Worm (Caenorhabditis elegans) whole organism, L2 larva: ENCODE measurements around the gene K07H8.5.

Experiments used
- C34F6.9 ChIP-seq: fragments of 150-350 bp; optimal IDR thresholded peaks from 2 replicates; lab custom pipeline; 2014; ENCODE audit warnings: missing biosample characterization, missing genetic modification characterization
- F13H6.1 ChIP-seq: sonication (generic microtip); optimal IDR thresholded peaks from 2 replicates; lab custom pipeline; 2016; ENCODE audit warnings: missing genetic modification characterization, missing compliant biosample characterization
- R02D3.7 ChIP-seq: fragments of 150-350 bp; optimal IDR thresholded peaks from 2 replicates; lab custom pipeline; 2014; ENCODE audit warnings: missing biosample characterization, missing genetic modification characterization
- Y55F3AM.14 ChIP-seq: fragments of 200-800 bp; sonication (Bioruptor generic); optimal IDR thresholded peaks from 2 replicates; lab custom pipeline; 2018; ENCODE audit warnings: mild to moderate bottlenecking, missing genetic modification characterization, missing compliant biosample characterization
- ZK546.5 ChIP-seq: sonication (generic microtip); optimal IDR thresholded peaks from 2 replicates; lab custom pipeline; 2017; ENCODE audit warnings: missing biosample characterization, missing genetic modification characterization
- alr-1 ChIP-seq: fragments of 150-350 bp; optimal IDR thresholded peaks from 2 replicates; lab custom pipeline; 2014; ENCODE audit warnings: missing biosample characterization, missing genetic modification characterization
- aly-2 ChIP-seq: fragments of 150-350 bp; optimal IDR thresholded peaks from 2 replicates; lab custom pipeline; 2014; ENCODE audit warnings: missing biosample characterization, missing genetic modification characterization
- ama-1 ChIP-seq: fragments of 150-350 bp; optimal IDR thresholded peaks from 2 replicates; lab custom pipeline; 2018; ENCODE audit warnings: inconsistent platforms
- ceh-16 ChIP-seq: fragments of 150-350 bp; optimal IDR thresholded peaks from 2 replicates; lab custom pipeline; 2014; ENCODE audit warnings: missing biosample characterization, missing genetic modification characterization
- crh-2 ChIP-seq: sonication (generic microtip); optimal IDR thresholded peaks from 2 replicates; lab custom pipeline; 2017; ENCODE audit warnings: missing biosample characterization, missing genetic modification characterization
- dmd-4 ChIP-seq: sonication (generic microtip); optimal IDR thresholded peaks from 2 replicates; lab custom pipeline; 2017; ENCODE audit warnings: missing biosample characterization, missing genetic modification characterization
- egl-27 ChIP-seq: sonication (generic microtip); optimal IDR thresholded peaks from 3 replicates; lab custom pipeline; 2017; ENCODE audit warnings: missing biosample characterization, missing genetic modification reagents, missing genetic modification characterization
- elt-1 ChIP-seq: fragments of 150-350 bp; optimal IDR thresholded peaks from 2 replicates; lab custom pipeline; 2014; ENCODE audit warnings: missing biosample characterization, missing genetic modification characterization
- elt-3 ChIP-seq: sonication (generic microtip); optimal IDR thresholded peaks from 2 replicates; lab custom pipeline; 2017; ENCODE audit warnings: missing biosample characterization, missing genetic modification characterization
- fos-1 ChIP-seq: fragments of 150-350 bp; optimal IDR thresholded peaks from 2 replicates; lab custom pipeline; 2014; ENCODE audit warnings: missing biosample characterization, missing genetic modification characterization
- gmeb-1 ChIP-seq: fragments of 150-350 bp; optimal IDR thresholded peaks from 2 replicates; lab custom pipeline; 2014; ENCODE audit warnings: missing biosample characterization, missing genetic modification characterization
- lin-11 ChIP-seq: fragments of 150-350 bp; sonication (generic microtip); optimal IDR thresholded peaks from 2 replicates; lab custom pipeline; 2014; ENCODE audit warnings: missing biosample characterization, missing genetic modification characterization, inconsistent platforms, mixed read lengths
- lin-13 ChIP-seq: fragments of 150-350 bp; optimal IDR thresholded peaks from 2 replicates; lab custom pipeline; 2014; ENCODE audit warnings: missing biosample characterization, missing genetic modification reagents, missing genetic modification characterization
- lin-39 ChIP-seq: fragments of 150-350 bp; optimal IDR thresholded peaks from 2 replicates; lab custom pipeline; 2014; ENCODE audit warnings: missing biosample characterization, missing genetic modification reagents, missing genetic modification characterization
- lsy-2 ChIP-seq, 2 experiments: fragments of 150-350 bp in 1 of 2; sonication (generic microtip) in 1 of 2; optimal IDR thresholded peaks; 2 replicates each; lab custom pipeline; 2014 to 2017; ENCODE audit warnings: missing biosample characterization in 2 of 2, missing genetic modification characterization in 2 of 2
- mab-5 ChIP-seq: fragments of 150-350 bp; optimal IDR thresholded peaks from 2 replicates; lab custom pipeline; 2014; ENCODE audit warnings: missing biosample characterization, missing genetic modification characterization
- mdl-1 ChIP-seq, 2 experiments: fragments of 150-350 bp in 1 of 2; sonication (generic microtip) in 1 of 2; optimal IDR thresholded peaks; 2 replicates each; lab custom pipeline; 2017; ENCODE audit warnings: missing biosample characterization in 2 of 2, missing genetic modification characterization in 2 of 2
- nhr-10 ChIP-seq: sonication (generic microtip); optimal IDR thresholded peaks from 2 replicates; lab custom pipeline; 2017; ENCODE audit warnings: missing biosample characterization, missing genetic modification characterization
- nhr-11 ChIP-seq: fragments of 150-350 bp; optimal IDR thresholded peaks from 2 replicates; lab custom pipeline; 2014; ENCODE audit warnings: missing biosample characterization, missing genetic modification characterization
- nhr-12 ChIP-seq: fragments of 150-350 bp; optimal IDR thresholded peaks from 2 replicates; lab custom pipeline; 2014; ENCODE audit warnings: missing biosample characterization, missing genetic modification characterization
- nhr-129 ChIP-seq: fragments of 150-350 bp; optimal IDR thresholded peaks from 2 replicates; lab custom pipeline; 2014; ENCODE audit warnings: missing biosample characterization, missing genetic modification characterization
- nhr-21 ChIP-seq: fragments of 150-350 bp; optimal IDR thresholded peaks from 2 replicates; lab custom pipeline; 2014; ENCODE audit warnings: missing biosample characterization, missing genetic modification characterization
- nhr-23 ChIP-seq: fragments of 150-350 bp; optimal IDR thresholded peaks from 2 replicates; lab custom pipeline; 2014; ENCODE audit warnings: missing biosample characterization, missing genetic modification reagents, missing genetic modification characterization
- nhr-237 ChIP-seq: fragments of 150-350 bp; optimal IDR thresholded peaks from 2 replicates; lab custom pipeline; 2014; ENCODE audit warnings: missing biosample characterization, missing genetic modification characterization
- nhr-25 ChIP-seq: fragments of 150-350 bp; sonication (generic microtip); optimal IDR thresholded peaks from 3 replicates; lab custom pipeline; 2014; ENCODE audit warnings: missing biosample characterization, missing genetic modification characterization
- nhr-77 ChIP-seq: fragments of 150-350 bp; optimal IDR thresholded peaks from 2 replicates; lab custom pipeline; 2014; ENCODE audit warnings: missing biosample characterization, missing genetic modification characterization
- peb-1 ChIP-seq: fragments of 150-350 bp; optimal IDR thresholded peaks from 2 replicates; lab custom pipeline; 2014; ENCODE audit warnings: missing biosample characterization, missing genetic modification characterization
- sem-4 ChIP-seq: fragments of 150-350 bp; optimal IDR thresholded peaks from 2 replicates; lab custom pipeline; 2014; ENCODE audit warnings: missing biosample characterization, missing genetic modification reagents, missing genetic modification characterization
- skn-1 ChIP-seq: sonication (generic microtip); optimal IDR thresholded peaks from 2 replicates; lab custom pipeline; 2017; ENCODE audit warnings: missing biosample characterization, missing genetic modification characterization
- sma-3 ChIP-seq: sonication (generic microtip); optimal IDR thresholded peaks from 2 replicates; lab custom pipeline; 2016; ENCODE audit warnings: missing genetic modification reagents, missing genetic modification characterization, missing compliant biosample characterization
- sma-9 ChIP-seq, 2 experiments: fragments of 150-350 bp in 1 of 2; sonication (generic microtip) in 1 of 2; optimal IDR thresholded peaks; 2 replicates each; lab custom pipeline; 2014 to 2016; ENCODE audit warnings: missing genetic modification characterization in 2 of 2, mild to moderate bottlenecking in 1 of 2, missing biosample characterization in 1 of 2, missing compliant biosample characterization in 1 of 2, missing genetic modification reagents in 1 of 2, moderate library complexity in 1 of 2
- snpc-4 ChIP-seq: fragments of 150-350 bp; optimal IDR thresholded peaks from 2 replicates; lab custom pipeline; 2014; ENCODE audit warnings: missing biosample characterization, missing genetic modification characterization
- unc-55 ChIP-seq: fragments of 150-350 bp; sonication (generic microtip); optimal IDR thresholded peaks from 3 replicates; lab custom pipeline; 2014; ENCODE audit warnings: missing biosample characterization, missing genetic modification reagents, missing genetic modification characterization
- unc-62 ChIP-seq: fragments of 150-350 bp; optimal IDR thresholded peaks from 2 replicates; lab custom pipeline; 2014; ENCODE audit warnings: missing biosample characterization, missing genetic modification reagents, missing genetic modification characterization
- zag-1 ChIP-seq: fragments of 150-350 bp; optimal IDR thresholded peaks from 2 replicates; lab custom pipeline; 2014; ENCODE audit warnings: missing biosample characterization, missing genetic modification characterization
- ztf-1 ChIP-seq: fragments of 200-800 bp; sonication (Bioruptor generic); conservative IDR thresholded peaks from 2 replicates; pipeline ENCODE4 v1.3.6; 2022; ENCODE audit warnings: missing genetic modification characterization, missing compliant biosample characterization
- ztf-11 ChIP-seq: sonication (generic microtip); optimal IDR thresholded peaks from 2 replicates; lab custom pipeline; 2017; ENCODE audit warnings: missing biosample characterization, missing genetic modification characterization
- ztf-4 ChIP-seq: fragments of 150-350 bp; optimal IDR thresholded peaks from 2 replicates; lab custom pipeline; 2014; ENCODE audit warnings: missing biosample characterization, missing genetic modification characterization

The K07H8.5 gene

DNA sequence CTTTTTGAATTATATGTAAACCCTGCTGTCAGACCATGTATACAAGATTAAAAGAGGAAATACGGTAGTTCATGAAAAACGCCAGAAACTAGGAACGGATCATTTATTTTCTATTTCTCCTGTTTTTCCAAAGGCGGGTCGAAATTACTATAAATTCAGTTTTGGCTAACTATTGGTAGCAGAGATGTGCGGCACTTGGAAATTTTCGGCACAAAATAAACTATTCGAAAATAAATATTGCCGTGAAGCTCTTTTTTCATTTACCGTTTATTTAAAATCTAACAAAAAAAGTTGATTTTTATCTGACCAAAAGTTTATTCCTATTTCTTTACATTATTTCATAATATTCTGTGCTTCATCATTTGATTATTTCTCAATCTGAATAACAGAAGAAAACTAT, 24.0 kb upstream of the K07H8.5 start, which contains the start of gene T09A12.1:
T09A12.1 (plus strand) TSS at position 301 of the 400 bp plus-strand sequence.
- no peak for TF ChIP-seq nhr-237 (tag; lab: Kevin White, UChicago)
- TF ChIP-seq crh-2 (tag; lab: Kevin White, UChicago): no peak
- no peak for TF ChIP-seq elt-1 (tag; lab: Kevin White, UChicago)
- no peak for TF ChIP-seq nhr-11 (tag; lab: Kevin White, UChicago)
- TF ChIP-seq ztf-11: no peak
- TF ChIP-seq lin-39 (tag; lab: Kevin White, UChicago): no peak
- TF ChIP-seq peb-1 (tag; lab: Kevin White, UChicago): no peak
- no peak for TF ChIP-seq mab-5
- no peak for TF ChIP-seq sma-3 (GFP tag; lab: Kevin White, UChicago)
- no peak for TF ChIP-seq fos-1 (tag; lab: Kevin White, UChicago)
- no peak for TF ChIP-seq ZK546.5
- no peak for TF ChIP-seq F13H6.1 (tag; lab: Kevin White, UChicago)
- TF ChIP-seq nhr-12 (tag; lab: Kevin White, UChicago): no peak
- TF ChIP-seq nhr-10 (tag; lab: Kevin White, UChicago): no peak
- no peak for TF ChIP-seq aly-2
- no peak for TF ChIP-seq sem-4 (tag; lab: Kevin White, UChicago)
- TF ChIP-seq ama-1 (lab: Kevin White, UChicago): no peak
- TF ChIP-seq elt-3 (tag; lab: Kevin White, UChicago): no peak
- TF ChIP-seq snpc-4 (tag; lab: Kevin White, UChicago): no peak
- no peak for TF ChIP-seq dmd-4 (tag; lab: Kevin White, UChicago)

DNA sequence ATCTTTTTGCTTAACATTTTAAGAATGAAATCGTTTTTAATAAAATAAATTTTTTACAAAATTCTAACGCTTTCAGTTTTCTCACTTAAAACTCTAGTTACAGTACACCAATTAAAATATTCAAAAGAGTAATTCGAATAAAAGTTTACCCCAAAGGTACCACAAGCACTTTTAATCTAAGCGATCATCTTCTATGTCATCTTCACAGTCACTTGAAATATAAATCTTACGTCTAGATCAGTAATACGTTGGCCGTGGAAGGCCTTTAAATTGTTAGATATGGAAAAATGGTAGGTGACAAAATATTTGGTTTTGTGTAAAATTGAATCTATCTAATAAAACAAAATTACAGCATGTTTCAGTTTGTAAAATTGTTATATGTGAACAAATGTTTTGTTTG, 20.8 kb upstream of the K07H8.5 start:
- TF ChIP-seq sma-9 (GFP tag; optimal IDR thresholded peaks at IDR 0.05; lab: Kevin White, UChicago): peak; percentile 80
- TF ChIP-seq sma-9 (tag; optimal IDR thresholded peaks at IDR 0.05; lab: Kevin White, UChicago): no peak
- TF ChIP-seq ceh-16: peak; percentile 12
- peak; percentile 37 for TF ChIP-seq nhr-25
- no peak for TF ChIP-seq crh-2 (tag; lab: Kevin White, UChicago)
- TF ChIP-seq elt-1 (tag; lab: Kevin White, UChicago): peak; percentile 86

DNA sequence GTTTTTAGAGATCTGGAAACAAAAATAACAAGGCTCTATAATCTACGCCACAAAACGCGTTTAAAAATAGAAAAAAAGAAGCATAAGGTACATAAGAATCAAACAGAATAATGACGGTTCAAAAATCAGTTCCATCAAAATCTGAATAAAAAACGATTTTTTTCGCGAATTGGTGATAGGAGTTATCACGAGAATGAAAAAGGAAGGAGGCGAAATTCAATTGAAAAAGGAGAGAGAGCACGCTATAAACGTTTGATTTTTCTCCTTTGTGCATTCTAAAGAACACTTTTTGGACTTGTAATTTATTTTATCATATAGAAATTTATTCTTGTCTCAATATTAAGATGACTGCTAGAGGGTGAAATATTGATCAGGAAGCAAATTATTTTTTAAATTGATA, 16.8 kb upstream of the K07H8.5 start:
- TF ChIP-seq alr-1 (tag; lab: Kevin White, UChicago): no peak
- TF ChIP-seq fos-1 (tag; lab: Kevin White, UChicago): peak; percentile 56
- peak; percentile 27 for TF ChIP-seq sma-9 (GFP tag; optimal IDR thresholded peaks at IDR 0.05; lab: Kevin White, UChicago)
- TF ChIP-seq sma-9 (tag; optimal IDR thresholded peaks at IDR 0.05; lab: Kevin White, UChicago): no peak

DNA sequence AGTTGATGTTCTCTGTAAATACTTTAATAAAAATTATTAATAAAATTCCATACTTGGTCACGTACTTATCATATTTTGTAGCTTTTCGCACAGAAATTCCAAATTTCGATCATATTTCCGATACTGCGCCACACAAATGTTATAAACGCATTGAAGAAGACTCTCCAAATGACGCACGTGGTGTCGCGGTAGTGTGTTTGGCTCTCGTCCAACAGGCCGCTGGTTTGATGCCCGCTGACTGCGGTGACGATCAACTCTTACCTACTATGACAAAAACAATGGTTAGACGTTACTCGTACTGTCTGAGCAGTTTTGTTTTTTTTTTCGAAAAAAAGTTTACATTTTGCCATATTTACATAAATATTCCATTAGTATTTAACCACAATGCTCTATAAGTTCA, 15.3 kb upstream of the K07H8.5 start:
- TF ChIP-seq aly-2 (no peak), lin-11 (tag; lab: Kevin White, UChicago) (peak; percentile 66), nhr-23 (tag; lab: Kevin White, UChicago) (no peak), ceh-16 (peak; percentile 15), nhr-10 (tag; lab: Kevin White, UChicago) (no peak), gmeb-1 (tag; lab: Kevin White, UChicago) (peak; percentile 53), egl-27 (no peak), ztf-11 (no peak), Y55F3AM.14 (GFP tag; lab: Kevin White, UChicago) (peak; percentile 47), sem-4 (tag; lab: Kevin White, UChicago) (peak; percentile 35), elt-1 (tag; lab: Kevin White, UChicago) (no peak), unc-55 (peak; percentile 90), sma-9 (GFP tag; optimal IDR thresholded peaks at IDR 0.05; lab: Kevin White, UChicago) (peak; percentile 75), sma-9 (tag; optimal IDR thresholded peaks at IDR 0.05; lab: Kevin White, UChicago) (no peak), nhr-129 (peak; percentile 81), alr-1 (tag; lab: Kevin White, UChicago) (no peak), nhr-25 (peak; percentile 26), R02D3.7 (no peak), ztf-1 (GFP tag; lab: Robert Waterston, UW) (no peak), nhr-77 (tag; lab: Kevin White, UChicago) (no peak), lin-13 (GFP tag; lab: Kevin White, UChicago) (peak; percentile 46), zag-1 (tag; lab: Kevin White, UChicago) (no peak), fos-1 (tag; lab: Kevin White, UChicago) (peak; percentile 66), unc-62 (GFP tag; lab: Kevin White, UChicago) (no peak), ztf-4 (tag; lab: Kevin White, UChicago) (no peak), lsy-2 (tag; optimal IDR thresholded peaks at IDR 0.05; lab: Kevin White, UChicago) (peak; percentile 45 to 65), nhr-12 (tag; lab: Kevin White, UChicago) (no peak), crh-2 (tag; lab: Kevin White, UChicago) (peak; percentile 58), mdl-1 (tag; optimal IDR thresholded peaks at IDR 0.05; lab: Kevin White, UChicago) (peak; percentile 52 to 66), peb-1 (tag; lab: Kevin White, UChicago) (no peak), C34F6.9 (tag; lab: Kevin White, UChicago) (peak; percentile 62), nhr-21 (peak; percentile 77), skn-1 (tag; lab: Kevin White, UChicago) (peak; percentile 18), ZK546.5 (no peak), snpc-4 (tag; lab: Kevin White, UChicago) (no peak), F13H6.1 (tag; lab: Kevin White, UChicago) (peak; percentile 63), sma-3 (GFP tag; lab: Kevin White, UChicago) (peak; percentile 56), mab-5 (peak; percentile 25), nhr-11 (tag; lab: Kevin White, UChicago) (no peak)
